Fruit fly (Drosophila melanogaster) whole organism: Measurements from ENCODE around the gene CG32817.

ENCODE experiments used
- CG8478 ChIP-seq: fragments of >200 bp; optimal IDR thresholded peaks from 2 replicates; lab custom pipeline; 2018; ENCODE audit warnings: inconsistent platforms
- Dll ChIP-seq: fragments of >200 bp; optimal IDR thresholded peaks from 2 replicates; lab custom pipeline; 2017
- EcR ChIP-seq, 2 experiments: fragments of >200 bp; optimal IDR thresholded peaks; 2 replicates each; lab custom pipeline; 2017; ENCODE audit warnings: missing biosample characterization in 2 of 2, missing genetic modification characterization in 2 of 2, missing genetic modification reagents in 2 of 2
- pan ChIP-seq: fragments of >200 bp; optimal IDR thresholded peaks from 2 replicates; lab custom pipeline; 2017
- psq ChIP-seq: fragments of >200 bp; optimal IDR thresholded peaks from 2 replicates; lab custom pipeline; 2017

- TF ChIP-seq CG8478 (lab: Kevin White, UChicago) (no peak), psq (lab: Kevin White, UChicago) (no peak), EcR (GFP tag; optimal IDR thresholded peaks at IDR 0.05; lab: Kevin White, UChicago) (no peak), Dll (lab: Kevin White, UChicago) (no peak), pan (no peak)
Observed at dm6 chrX:520215-520861, 41.5 kb downstream of the CG32817 start.
